Worm (Caenorhabditis elegans) whole organism, mixed stage, embryonic: ENCODE results near the gene popl-1.

ENCODE experiments used
- bed-3 ChIP-seq: fragments of 200-800 bp; sonication (Bioruptor generic); optimal IDR thresholded peaks from 3 replicates; lab custom pipeline; 2018; ENCODE audit warnings: mild to moderate bottlenecking, missing genetic modification characterization, moderate library complexity, missing compliant biosample characterization
- blmp-1 ChIP-seq: fragments of 150-350 bp; optimal IDR thresholded peaks from 2 replicates; lab custom pipeline; 2014; ENCODE audit warnings: missing biosample characterization, missing genetic modification characterization
- ceh-39 ChIP-seq: fragments of 150-350 bp; optimal IDR thresholded peaks from 2 replicates; lab custom pipeline; 2014; ENCODE audit warnings: missing biosample characterization, missing genetic modification characterization
- ceh-43 ChIP-seq: fragments of 200-800 bp; sonication (Bioruptor generic); optimal IDR thresholded peaks from 2 replicates; lab custom pipeline; 2018; ENCODE audit warnings: mild to moderate bottlenecking, missing genetic modification characterization, moderate library complexity, missing compliant biosample characterization
- ceh-83 ChIP-seq: fragments of 200-800 bp; sonication (Bioruptor generic); optimal IDR thresholded peaks from 2 replicates; lab custom pipeline; 2018; ENCODE audit warnings: mild to moderate bottlenecking, missing genetic modification characterization, missing compliant biosample characterization
- ces-1 ChIP-seq: fragments of 150-350 bp; optimal IDR thresholded peaks from 2 replicates; lab custom pipeline; 2014; ENCODE audit warnings: missing biosample characterization, missing genetic modification reagents, missing genetic modification characterization
- cnd-1 ChIP-seq: fragments of 200-800 bp; sonication (Bioruptor generic); optimal IDR thresholded peaks from 2 replicates; lab custom pipeline; 2018; ENCODE audit warnings: mild to moderate bottlenecking, missing genetic modification characterization, missing compliant biosample characterization
- drap-1 ChIP-seq: fragments of 200-800 bp; sonication (Bioruptor generic); optimal IDR thresholded peaks from 3 replicates; lab custom pipeline; 2018; ENCODE audit warnings: mild to moderate bottlenecking, missing genetic modification characterization, missing compliant biosample characterization
- elt-1 ChIP-seq: sonication (generic microtip); optimal IDR thresholded peaks from 2 replicates; lab custom pipeline; 2017; ENCODE audit warnings: missing genetic modification characterization, mild to moderate bottlenecking, missing compliant biosample characterization, antibody characterized with exemption, moderate library complexity, borderline replicate concordance; ENCODE audit not compliant: insufficient read depth
- elt-3 ChIP-seq: fragments of 150-350 bp; optimal IDR thresholded peaks from 2 replicates; lab custom pipeline; 2014; ENCODE audit warnings: missing biosample characterization, missing genetic modification characterization
- flh-1 ChIP-seq: fragments of 200-800 bp; sonication (Bioruptor generic); optimal IDR thresholded peaks from 2 replicates; lab custom pipeline; 2018; ENCODE audit warnings: mild to moderate bottlenecking, missing genetic modification characterization, moderate library complexity, missing compliant biosample characterization
- ham-2 ChIP-seq: fragments of 200-800 bp; sonication (Bioruptor generic); optimal IDR thresholded peaks from 2 replicates; lab custom pipeline; 2018; ENCODE audit warnings: mild to moderate bottlenecking, missing genetic modification characterization, missing compliant biosample characterization
- hlh-1 ChIP-seq: fragments of 150-350 bp; optimal IDR thresholded peaks from 2 replicates; lab custom pipeline; 2014; ENCODE audit warnings: missing biosample characterization, missing genetic modification reagents, missing genetic modification characterization
- lin-32 ChIP-seq: fragments of 200-800 bp; sonication (Bioruptor generic); optimal IDR thresholded peaks from 2 replicates; lab custom pipeline; 2018; ENCODE audit warnings: mild to moderate bottlenecking, missing genetic modification characterization, missing compliant biosample characterization
- lsy-2 ChIP-seq: fragments of 150-350 bp; optimal IDR thresholded peaks from 2 replicates; lab custom pipeline; 2014; ENCODE audit warnings: missing biosample characterization, missing genetic modification characterization
- mab-5 ChIP-seq: fragments of 150-350 bp; optimal IDR thresholded peaks from 2 replicates; lab custom pipeline; 2014; ENCODE audit warnings: missing biosample characterization, missing genetic modification characterization
- mep-1 ChIP-seq: fragments of 150-350 bp; optimal IDR thresholded peaks from 2 replicates; lab custom pipeline; 2017; ENCODE audit warnings: missing biosample characterization, missing genetic modification reagents, missing genetic modification characterization, inconsistent platforms
- mls-2 ChIP-seq: sonication (generic microtip); optimal IDR thresholded peaks from 2 replicates; lab custom pipeline; 2016; ENCODE audit warnings: mild to moderate bottlenecking, missing genetic modification characterization, moderate library complexity, missing compliant biosample characterization
- nhr-12 ChIP-seq: fragments of 150-350 bp; optimal IDR thresholded peaks from 2 replicates; lab custom pipeline; 2014; ENCODE audit warnings: missing biosample characterization, missing genetic modification characterization
- nhr-2 ChIP-seq: fragments of 150-350 bp; optimal IDR thresholded peaks from 2 replicates; lab custom pipeline; 2014; ENCODE audit warnings: missing biosample characterization, missing genetic modification characterization
- nhr-237 ChIP-seq: fragments of 150-350 bp; optimal IDR thresholded peaks from 2 replicates; lab custom pipeline; 2014; ENCODE audit warnings: missing biosample characterization, missing genetic modification characterization
- nhr-28 ChIP-seq: fragments of 150-350 bp; optimal IDR thresholded peaks from 2 replicates; lab custom pipeline; 2014; ENCODE audit warnings: missing biosample characterization, missing genetic modification characterization
- sem-2 ChIP-seq: fragments of 200-800 bp; sonication (Bioruptor generic); optimal IDR thresholded peaks from 2 replicates; lab custom pipeline; 2018; ENCODE audit warnings: mild to moderate bottlenecking, missing genetic modification characterization, missing compliant biosample characterization
- tbx-8 ChIP-seq: fragments of 200-800 bp; sonication (Bioruptor generic); optimal IDR thresholded peaks from 2 replicates; lab custom pipeline; 2018; ENCODE audit warnings: mild to moderate bottlenecking, missing genetic modification characterization, moderate library complexity, missing compliant biosample characterization
- unc-120 ChIP-seq: sonication (generic microtip); optimal IDR thresholded peaks from 2 replicates; lab custom pipeline; 2017; ENCODE audit warnings: missing genetic modification characterization, missing compliant biosample characterization; ENCODE audit not compliant: poor library complexity, severe bottlenecking
- unc-39 ChIP-seq: fragments of 150-350 bp; optimal IDR thresholded peaks from 2 replicates; lab custom pipeline; 2014; ENCODE audit warnings: missing biosample characterization, missing genetic modification characterization
- unc-62 ChIP-seq: fragments of 150-350 bp; optimal IDR thresholded peaks from 2 replicates; lab custom pipeline; 2014; ENCODE audit warnings: missing biosample characterization, missing genetic modification reagents, missing genetic modification characterization
- zip-8 ChIP-seq: fragments of 150-350 bp; optimal IDR thresholded peaks from 2 replicates; lab custom pipeline; 2014; ENCODE audit warnings: missing biosample characterization, missing genetic modification characterization
- ztf-11 ChIP-seq: fragments of 150-350 bp; optimal IDR thresholded peaks from 2 replicates; lab custom pipeline; 2014; ENCODE audit warnings: missing biosample characterization, missing genetic modification characterization

Gene popl-1

DNA sequence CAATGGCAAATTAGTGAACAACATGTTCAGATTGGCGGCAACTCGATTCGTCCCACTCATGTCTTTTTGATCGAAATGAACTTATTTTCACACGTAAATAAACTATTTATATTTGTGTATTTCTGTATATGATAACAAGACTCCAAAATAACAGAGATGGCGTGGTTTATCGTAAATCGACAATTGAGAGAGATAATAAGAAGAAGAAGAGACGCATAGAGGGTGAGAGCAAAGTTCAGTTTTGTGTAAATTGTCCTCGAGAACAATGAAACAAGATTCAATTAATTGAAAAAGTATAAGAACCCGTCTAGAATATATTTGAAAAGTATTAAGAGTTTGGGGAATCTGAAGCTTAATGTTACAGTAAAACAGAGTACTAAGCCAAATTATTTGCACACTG, 19.3 kb downstream of the popl-1 start:
- TF ChIP-seq unc-62 (GFP tag; lab: Kevin White, UChicago) (no peak), blmp-1 (no peak), ceh-39 (no peak), lin-32 (no peak), drap-1 (GFP tag; lab: Kevin White, UChicago) (no peak), sem-2 (GFP tag; lab: Kevin White, UChicago) (no peak), ham-2 (GFP tag; lab: Kevin White, UChicago) (no peak), ceh-43 (GFP tag; lab: Kevin White, UChicago) (no peak), elt-3 (tag; lab: Kevin White, UChicago) (no peak), tbx-8 (GFP tag; lab: Kevin White, UChicago) (no peak), cnd-1 (tag; lab: Kevin White, UChicago) (no peak), bed-3 (GFP tag; lab: Kevin White, UChicago) (no peak)

DNA sequence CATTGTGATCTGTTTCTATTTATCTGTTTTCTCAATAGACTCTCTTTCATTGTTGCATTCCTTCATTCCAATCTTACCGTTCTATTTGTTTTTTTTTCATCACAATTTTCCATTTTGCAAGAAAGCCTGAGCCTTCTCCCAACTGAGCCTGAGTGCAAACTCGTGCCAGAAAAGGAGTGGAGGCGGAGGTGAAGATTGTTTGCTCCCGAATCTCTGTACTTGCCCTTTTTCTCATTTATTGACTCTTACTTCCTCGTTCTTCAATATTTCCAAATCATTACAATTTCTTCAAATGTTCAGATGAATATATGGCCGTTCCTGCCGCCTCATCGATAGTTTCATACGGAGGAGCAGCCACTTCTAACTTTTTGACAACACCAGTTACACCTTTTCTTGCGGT, 23.9 kb downstream of the popl-1 start, which contains the start of gene let-756:
let-756 (plus strand) TSS at position 301 of the 400 bp plus-strand sequence.
- TF ChIP-seq lin-32 (no peak), nhr-28 (no peak), ces-1 (GFP tag; lab: Kevin White, UChicago) (no peak)

DNA sequence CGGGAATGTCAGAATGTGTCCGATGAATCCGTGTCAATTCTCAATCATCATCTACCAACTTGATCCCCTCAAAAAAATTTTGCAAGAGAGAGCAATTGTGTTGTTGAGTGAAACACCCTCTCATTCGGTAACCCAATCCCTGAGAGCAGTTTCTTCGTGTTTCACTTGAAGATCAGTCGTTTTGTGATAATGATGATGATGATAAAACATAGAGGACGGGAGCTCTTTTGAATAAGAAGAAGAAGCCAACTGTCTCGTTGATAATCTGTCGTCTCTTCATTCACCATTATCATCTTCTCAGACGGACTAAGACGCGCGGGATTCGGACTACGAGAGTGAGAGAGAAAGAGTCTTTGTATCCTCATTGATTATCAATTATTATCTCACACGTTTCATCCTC, 25.6 kb downstream of the popl-1 start:
- TF ChIP-seq mep-1 (no peak), unc-62 (GFP tag; lab: Kevin White, UChicago) (peak; percentile 88), unc-120 (tag; lab: Kevin White, UChicago) (peak; percentile 66), hlh-1 (tag; lab: Kevin White, UChicago) (peak; percentile 94), mab-5 (tag; lab: Kevin White, UChicago) (peak; percentile 30)
- TF ChIP-seq, all 35 proteins: peak for 4

DNA sequence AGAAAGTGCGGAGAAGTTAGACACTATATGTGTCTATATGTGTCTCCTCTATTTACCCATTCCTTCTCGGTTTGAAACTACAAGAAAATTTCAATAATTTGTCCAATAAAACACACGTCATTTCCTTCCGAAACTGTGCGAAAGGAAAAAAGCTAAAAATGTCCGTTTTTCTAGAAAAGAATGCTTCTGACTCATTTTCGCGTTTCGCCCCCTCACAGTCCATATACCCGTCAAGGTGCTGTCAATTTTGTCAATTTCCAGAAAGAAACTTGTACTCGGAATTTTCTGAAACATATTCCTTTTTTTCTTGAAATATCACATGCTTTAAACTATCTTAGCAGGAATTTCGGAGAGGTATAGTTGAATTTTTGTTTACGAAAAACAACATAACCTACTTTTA, 27.9 kb downstream of the popl-1 start:
- TF ChIP-seq mab-5 (tag; lab: Kevin White, UChicago) (no peak), zip-8 (tag; lab: Kevin White, UChicago) (no peak), blmp-1 (no peak), ceh-83 (no peak), tbx-8 (GFP tag; lab: Kevin White, UChicago) (no peak), nhr-12 (tag; lab: Kevin White, UChicago) (no peak), unc-62 (GFP tag; lab: Kevin White, UChicago) (no peak), drap-1 (GFP tag; lab: Kevin White, UChicago) (no peak)
- TF ChIP-seq, all 35 proteins: peak for 0

DNA sequence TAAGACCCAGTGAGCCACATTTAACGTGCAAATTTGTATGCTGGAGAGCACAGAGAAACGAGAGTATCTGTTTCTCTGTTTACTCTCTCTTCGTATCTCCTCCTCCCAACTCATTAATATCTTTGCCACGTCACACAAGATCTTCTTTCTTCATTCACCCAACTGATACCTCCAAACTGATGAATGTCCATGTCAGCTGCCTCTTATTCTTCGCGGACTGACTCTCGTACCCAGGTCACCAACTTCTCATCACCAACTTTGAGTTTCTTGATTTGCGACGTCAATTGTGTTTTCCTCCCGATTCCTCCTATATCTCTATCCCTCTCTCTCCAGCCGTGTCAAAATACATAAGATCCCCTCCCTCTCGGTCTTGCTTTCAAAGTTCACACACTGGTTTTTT, 28.4 kb downstream of the popl-1 start:
- TF ChIP-seq unc-62 (GFP tag; lab: Kevin White, UChicago) (peak; percentile 89), unc-120 (tag; lab: Kevin White, UChicago) (peak; percentile 69), unc-39 (no peak), flh-1 (GFP tag; lab: Kevin White, UChicago) (no peak), elt-1 (tag; lab: Kevin White, UChicago) (no peak), mls-2 (no peak), zip-8 (tag; lab: Kevin White, UChicago) (no peak), ceh-39 (no peak), elt-3 (tag; lab: Kevin White, UChicago) (no peak), drap-1 (GFP tag; lab: Kevin White, UChicago) (no peak), nhr-2 (tag; lab: Kevin White, UChicago) (no peak), mab-5 (tag; lab: Kevin White, UChicago) (peak; percentile 48), ztf-11 (tag; lab: Kevin White, UChicago) (no peak), nhr-237 (tag; lab: Kevin White, UChicago) (no peak), lin-32 (no peak), tbx-8 (GFP tag; lab: Kevin White, UChicago) (no peak), ceh-43 (GFP tag; lab: Kevin White, UChicago) (no peak), hlh-1 (tag; lab: Kevin White, UChicago) (peak; percentile 99), ham-2 (GFP tag; lab: Kevin White, UChicago) (no peak), blmp-1 (no peak)
- TF ChIP-seq, all 35 proteins: peak for 4

DNA sequence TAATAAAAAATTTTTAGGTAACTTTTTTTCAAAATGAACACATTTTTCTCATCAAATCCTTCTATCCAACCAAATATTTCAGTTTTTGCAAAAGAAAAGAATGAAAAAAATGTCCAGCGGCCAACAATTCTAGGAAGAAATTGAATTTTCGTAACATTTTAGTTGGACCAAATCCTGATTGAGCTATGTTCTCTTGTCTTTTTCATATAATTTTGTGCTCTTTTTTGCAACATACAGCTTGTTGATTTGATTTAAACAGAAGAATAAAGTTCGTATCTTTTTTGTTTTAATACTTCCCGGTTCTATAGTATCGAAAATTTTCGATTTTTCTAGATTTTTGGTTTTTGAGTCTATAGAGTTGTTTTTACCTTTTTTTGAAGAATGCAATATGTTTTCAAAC, 31.3 kb downstream of the popl-1 start:
- TF ChIP-seq nhr-12 (tag; lab: Kevin White, UChicago) (no peak), lsy-2 (tag; lab: Kevin White, UChicago) (no peak), drap-1 (GFP tag; lab: Kevin White, UChicago) (no peak), blmp-1 (no peak), ces-1 (GFP tag; lab: Kevin White, UChicago) (peak; percentile 57)
